Fruit fly (Drosophila melanogaster): Measurements from ENCODE around the gene Prp40.

Gene Prp40

dm6 chr2L:3012780-3013179, 10.2 kb upstream of the Prp40 start (continued):
- TF ChIP-seq Mrtf (GFP tag; IDR thresholded peaks at IDR 0.05): 0 out of 3 replicates have a peak, but pooled peaks have one; percentile 24
- TF ChIP-seq sc (optimal IDR thresholded peaks at IDR 0.05): no peak
- no peak for TF ChIP-seq sc (GFP tag; optimal IDR thresholded peaks at IDR 0.05)
- no peak for TF ChIP-seq CG9797 (GFP tag; optimal IDR thresholded peaks at IDR 0.05)
- no peak for TF ChIP-seq Atf3 (GFP tag; optimal IDR thresholded peaks at IDR 0.05)
- peak; percentile 78 for TF ChIP-seq sens (GFP tag)
- TF ChIP-seq CG7987 (GFP tag; optimal IDR thresholded peaks at IDR 0.05): no peak
- TF ChIP-seq Ssrp (tag; optimal IDR thresholded peaks at IDR 0.05): peak; percentile 35
- TF ChIP-seq Side (GFP tag; optimal IDR thresholded peaks at IDR 0.05): no peak
- no peak for TF ChIP-seq Mes4 (GFP tag; optimal IDR thresholded peaks at IDR 0.05)
- peak; percentile 7 for TF ChIP-seq CG1647 (GFP tag; optimal IDR thresholded peaks at IDR 0.05)
- TF ChIP-seq CG17829 (tag; optimal IDR thresholded peaks at IDR 0.05): peak; percentile 53
- TF ChIP-seq Aef1 (GFP tag; IDR thresholded peaks at IDR 0.05): 0 out of 3 replicates have a peak, but pooled peaks have one; percentile 16
- TF ChIP-seq ap (GFP tag; IDR thresholded peaks at IDR 0.05): 0 out of 2 replicates have a peak, but pooled peaks have one; percentile 33
- TF ChIP-seq CG4360 (GFP tag; IDR thresholded peaks at IDR 0.05): no peak
- no peak for TF ChIP-seq NfI (GFP tag; optimal IDR thresholded peaks at IDR 0.05)
- peak; percentile 33; the same call in 1 of the 2 replicates for TF ChIP-seq Ptx1 (GFP tag; IDR thresholded peaks at IDR 0.05)
- no peak for TF ChIP-seq CG12219 (GFP tag; optimal IDR thresholded peaks at IDR 0.05)
- TF ChIP-seq CG9215 (GFP tag; IDR thresholded peaks at IDR 0.05): no peak
- no peak for TF ChIP-seq Opbp (GFP tag; IDR thresholded peaks at IDR 0.05; ENCODE audit: partially characterized antibody)
- no peak for TF ChIP-seq sima (GFP tag; optimal IDR thresholded peaks at IDR 0.05)
- no peak for TF ChIP-seq Awh (GFP tag; IDR thresholded peaks at IDR 0.05)
- peak; percentile 7 for TF ChIP-seq Fer3 (tag; optimal IDR thresholded peaks at IDR 0.05)
- peak; percentile 18 for TF ChIP-seq CG12391 (tag; optimal IDR thresholded peaks at IDR 0.05)
- no peak for TF ChIP-seq CG10147 (GFP tag; optimal IDR thresholded peaks at IDR 0.05)
- TF ChIP-seq onecut (GFP tag; IDR thresholded peaks at IDR 0.05): no peak
- TF ChIP-seq nmo (GFP tag; optimal IDR thresholded peaks at IDR 0.05): peak; percentile 33
- no peak for TF ChIP-seq CG6689 (GFP tag; IDR thresholded peaks at IDR 0.05)
- TF ChIP-seq Drgx (GFP tag; IDR thresholded peaks at IDR 0.05): peak; percentile 76
- peak; percentile 18 for TF ChIP-seq CG30431 (GFP tag; optimal IDR thresholded peaks at IDR 0.05)
- peak; percentile 21 for TF ChIP-seq Med (GFP tag)
- peak; percentile 22 for TF ChIP-seq CG10209 (GFP tag; optimal IDR thresholded peaks at IDR 0.05)
- TF ChIP-seq CG9727 (GFP tag; optimal IDR thresholded peaks at IDR 0.05): peak; percentile 35
- TF ChIP-seq CG30020 (tag; optimal IDR thresholded peaks at IDR 0.05): no peak
- 0 out of 2 replicates have a peak, but pooled peaks have one; percentile 7 for TF ChIP-seq CG10959 (GFP tag; IDR thresholded peaks at IDR 0.05)
- TF ChIP-seq ken (GFP tag; IDR thresholded peaks at IDR 0.05): peak; percentile 38; the same call in 1 of the 3 replicates
- no peak for TF ChIP-seq CG3995 (GFP tag; optimal IDR thresholded peaks at IDR 0.05)
- peak in 1 of 2 experiments; percentile 56 for TF ChIP-seq bsh (GFP tag; optimal IDR thresholded peaks at IDR 0.05)
- no peak for TF ChIP-seq Scr (GFP tag; IDR thresholded peaks at IDR 0.05; ENCODE audit: partially characterized antibody)
- TF ChIP-seq Bgb (GFP tag; IDR thresholded peaks at IDR 0.05; ENCODE audit: partially characterized antibody): no peak
- 0 out of 2 replicates have a peak, but pooled peaks have one; percentile 27 for TF ChIP-seq CG32772 (GFP tag; IDR thresholded peaks at IDR 0.05)
- no peak for TF ChIP-seq CG8089 (GFP tag; optimal IDR thresholded peaks at IDR 0.05)
- TF ChIP-seq CG17361 (GFP tag; IDR thresholded peaks at IDR 0.05): 0 out of 3 replicates have a peak, but pooled peaks have one; percentile 36
- peak; percentile 13 for TF ChIP-seq CG10267 (tag; optimal IDR thresholded peaks at IDR 0.05)
- peak; percentile 42 for TF ChIP-seq CG18262 (tag; optimal IDR thresholded peaks at IDR 0.05)
- peak; percentile 34 for TF ChIP-seq CG14710 (tag; optimal IDR thresholded peaks at IDR 0.05)
- TF ChIP-seq sqz (GFP tag; optimal IDR thresholded peaks at IDR 0.05): no peak
- TF ChIP-seq Xrp1 (GFP tag; IDR thresholded peaks at IDR 0.05): peak; percentile 58; the same call in 1 of the 2 replicates
- peak; percentile 43 for TF ChIP-seq Oli (tag; optimal IDR thresholded peaks at IDR 0.05)
- TF ChIP-seq CG15696 (tag; optimal IDR thresholded peaks at IDR 0.05): peak; percentile 12
- no peak for TF ChIP-seq CG17912 (GFP tag; optimal IDR thresholded peaks at IDR 0.05)
